Worm (Caenorhabditis elegans) whole organism, mixed stage, embryonic: ENCODE data around the gene F38B2.2.

ENCODE experiments used
- elt-1 ChIP-seq: sonication (generic microtip); optimal IDR thresholded peaks from 2 replicates; lab custom pipeline; 2017; ENCODE audit warnings: missing genetic modification characterization, mild to moderate bottlenecking, missing compliant biosample characterization, antibody characterized with exemption, moderate library complexity, borderline replicate concordance; ENCODE audit not compliant: insufficient read depth
- nhr-12 ChIP-seq: fragments of 150-350 bp; optimal IDR thresholded peaks from 2 replicates; lab custom pipeline; 2014; ENCODE audit warnings: missing biosample characterization, missing genetic modification characterization
- nhr-2 ChIP-seq: fragments of 150-350 bp; optimal IDR thresholded peaks from 2 replicates; lab custom pipeline; 2014; ENCODE audit warnings: missing biosample characterization, missing genetic modification characterization
- snpc-4 ChIP-seq: fragments of 150-350 bp; optimal IDR thresholded peaks from 2 replicates; lab custom pipeline; 2014; ENCODE audit warnings: missing biosample characterization, missing genetic modification characterization
- sptf-1 ChIP-seq: sonication (generic microtip); optimal IDR thresholded peaks from 2 replicates; lab custom pipeline; 2017; ENCODE audit warnings: mild to moderate bottlenecking, missing genetic modification characterization, moderate library complexity, missing compliant biosample characterization

DNA sequence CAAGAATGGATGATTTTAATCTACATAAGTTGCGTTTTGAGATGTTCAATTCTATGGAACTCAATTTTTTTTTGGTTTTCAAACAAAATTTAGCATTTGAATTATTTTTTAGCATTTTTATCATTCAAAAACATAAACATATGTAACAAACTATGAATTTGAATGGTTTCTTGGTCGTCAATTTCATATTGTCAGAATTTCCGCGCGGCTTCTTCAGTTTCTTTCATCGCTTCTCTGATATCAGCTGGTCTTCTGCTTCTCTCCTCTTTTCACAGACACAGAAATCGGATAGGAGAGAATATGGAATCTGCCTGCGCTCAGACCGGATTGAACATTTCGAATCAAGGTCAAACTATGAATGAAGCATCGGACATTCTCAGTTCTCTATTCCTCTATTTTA is 12.5 kb downstream of the F38B2.2 start, which contains the start of gene C03A3.9:
- TF ChIP-seq snpc-4 (tag; lab: Kevin White, UChicago) (no peak), nhr-2 (tag; lab: Kevin White, UChicago) (no peak), nhr-12 (no peak), elt-1 (tag; lab: Kevin White, UChicago) (no peak), sptf-1 (no peak)
